Worm (Caenorhabditis elegans) whole organism, L2 larva: ENCODE measurements around the gene Y54G11A.19.

Experiments used
- aly-2 ChIP-seq: fragments of 150-350 bp; optimal IDR thresholded peaks from 2 replicates; lab custom pipeline; 2014; ENCODE audit warnings: missing biosample characterization, missing genetic modification characterization
- dmd-4 ChIP-seq: sonication (generic microtip); optimal IDR thresholded peaks from 2 replicates; lab custom pipeline; 2017; ENCODE audit warnings: missing biosample characterization, missing genetic modification characterization
- elt-3 ChIP-seq: sonication (generic microtip); optimal IDR thresholded peaks from 2 replicates; lab custom pipeline; 2017; ENCODE audit warnings: missing biosample characterization, missing genetic modification characterization
- fos-1 ChIP-seq: fragments of 150-350 bp; optimal IDR thresholded peaks from 2 replicates; lab custom pipeline; 2014; ENCODE audit warnings: missing biosample characterization, missing genetic modification characterization
- gmeb-1 ChIP-seq: fragments of 150-350 bp; optimal IDR thresholded peaks from 2 replicates; lab custom pipeline; 2014; ENCODE audit warnings: missing biosample characterization, missing genetic modification characterization
- lin-13 ChIP-seq: fragments of 150-350 bp; optimal IDR thresholded peaks from 2 replicates; lab custom pipeline; 2014; ENCODE audit warnings: missing biosample characterization, missing genetic modification reagents, missing genetic modification characterization
- mdl-1 ChIP-seq, 2 experiments: fragments of 150-350 bp in 1 of 2; sonication (generic microtip) in 1 of 2; optimal IDR thresholded peaks; 2 replicates each; lab custom pipeline; 2017; ENCODE audit warnings: missing biosample characterization in 2 of 2, missing genetic modification characterization in 2 of 2
- nhr-10 ChIP-seq: sonication (generic microtip); optimal IDR thresholded peaks from 2 replicates; lab custom pipeline; 2017; ENCODE audit warnings: missing biosample characterization, missing genetic modification characterization
- nhr-25 ChIP-seq: fragments of 150-350 bp; sonication (generic microtip); optimal IDR thresholded peaks from 3 replicates; lab custom pipeline; 2014; ENCODE audit warnings: missing biosample characterization, missing genetic modification characterization
- nhr-6 ChIP-seq: fragments of 150-350 bp; optimal IDR thresholded peaks from 2 replicates; lab custom pipeline; 2014; ENCODE audit warnings: missing biosample characterization, missing genetic modification characterization
- sma-3 ChIP-seq: sonication (generic microtip); optimal IDR thresholded peaks from 2 replicates; lab custom pipeline; 2016; ENCODE audit warnings: missing genetic modification reagents, missing genetic modification characterization, missing compliant biosample characterization
- snpc-4 ChIP-seq: fragments of 150-350 bp; optimal IDR thresholded peaks from 2 replicates; lab custom pipeline; 2014; ENCODE audit warnings: missing biosample characterization, missing genetic modification characterization
- unc-55 ChIP-seq: fragments of 150-350 bp; sonication (generic microtip); optimal IDR thresholded peaks from 3 replicates; lab custom pipeline; 2014; ENCODE audit warnings: missing biosample characterization, missing genetic modification reagents, missing genetic modification characterization
- ztf-4 ChIP-seq: fragments of 150-350 bp; optimal IDR thresholded peaks from 2 replicates; lab custom pipeline; 2014; ENCODE audit warnings: missing biosample characterization, missing genetic modification characterization

- TF ChIP-seq ztf-4 (tag; lab: Kevin White, UChicago) (no peak), nhr-25 (tag; lab: Kevin White, UChicago) (no peak), snpc-4 (tag; lab: Kevin White, UChicago) (no peak), fos-1 (tag; lab: Kevin White, UChicago) (no peak), gmeb-1 (no peak), nhr-6 (tag; lab: Kevin White, UChicago) (no peak), mdl-1 (tag; optimal IDR thresholded peaks at IDR 0.05; lab: Kevin White, UChicago) (no peak), aly-2 (tag; lab: Kevin White, UChicago) (no peak), nhr-10 (tag; lab: Kevin White, UChicago) (no peak), elt-3 (tag; lab: Kevin White, UChicago) (no peak), dmd-4 (no peak), sma-3 (GFP tag; lab: Kevin White, UChicago) (no peak), lin-13 (GFP tag; lab: Kevin White, UChicago) (no peak), unc-55 (GFP tag; lab: Kevin White, UChicago) (no peak)
Measured at ce11 chrII:14236569-14236968, 20.1 kb downstream of the Y54G11A.19 start.
